Worm (Caenorhabditis elegans) whole organism, L2 larva: ENCODE data around the gene smc-3.

Source experiments
- R02D3.7 ChIP-seq: fragments of 150-350 bp; optimal IDR thresholded peaks from 2 replicates; lab custom pipeline; 2014; ENCODE audit warnings: missing biosample characterization, missing genetic modification characterization
- ama-1 ChIP-seq: fragments of 150-350 bp; optimal IDR thresholded peaks from 2 replicates; lab custom pipeline; 2018; ENCODE audit warnings: inconsistent platforms
- dmd-4 ChIP-seq: sonication (generic microtip); optimal IDR thresholded peaks from 2 replicates; lab custom pipeline; 2017; ENCODE audit warnings: missing biosample characterization, missing genetic modification characterization
- elt-1 ChIP-seq: fragments of 150-350 bp; optimal IDR thresholded peaks from 2 replicates; lab custom pipeline; 2014; ENCODE audit warnings: missing biosample characterization, missing genetic modification characterization
- lin-13 ChIP-seq: fragments of 150-350 bp; optimal IDR thresholded peaks from 2 replicates; lab custom pipeline; 2014; ENCODE audit warnings: missing biosample characterization, missing genetic modification reagents, missing genetic modification characterization
- lin-39 ChIP-seq: fragments of 150-350 bp; optimal IDR thresholded peaks from 2 replicates; lab custom pipeline; 2014; ENCODE audit warnings: missing biosample characterization, missing genetic modification reagents, missing genetic modification characterization
- mdl-1 ChIP-seq, 2 experiments: fragments of 150-350 bp in 1 of 2; sonication (generic microtip) in 1 of 2; optimal IDR thresholded peaks; 2 replicates each; lab custom pipeline; 2017; ENCODE audit warnings: missing biosample characterization in 2 of 2, missing genetic modification characterization in 2 of 2
- nhr-10 ChIP-seq: sonication (generic microtip); optimal IDR thresholded peaks from 2 replicates; lab custom pipeline; 2017; ENCODE audit warnings: missing biosample characterization, missing genetic modification characterization
- nhr-12 ChIP-seq: fragments of 150-350 bp; optimal IDR thresholded peaks from 2 replicates; lab custom pipeline; 2014; ENCODE audit warnings: missing biosample characterization, missing genetic modification characterization
- unc-62 ChIP-seq: fragments of 150-350 bp; optimal IDR thresholded peaks from 2 replicates; lab custom pipeline; 2014; ENCODE audit warnings: missing biosample characterization, missing genetic modification reagents, missing genetic modification characterization

DNA sequence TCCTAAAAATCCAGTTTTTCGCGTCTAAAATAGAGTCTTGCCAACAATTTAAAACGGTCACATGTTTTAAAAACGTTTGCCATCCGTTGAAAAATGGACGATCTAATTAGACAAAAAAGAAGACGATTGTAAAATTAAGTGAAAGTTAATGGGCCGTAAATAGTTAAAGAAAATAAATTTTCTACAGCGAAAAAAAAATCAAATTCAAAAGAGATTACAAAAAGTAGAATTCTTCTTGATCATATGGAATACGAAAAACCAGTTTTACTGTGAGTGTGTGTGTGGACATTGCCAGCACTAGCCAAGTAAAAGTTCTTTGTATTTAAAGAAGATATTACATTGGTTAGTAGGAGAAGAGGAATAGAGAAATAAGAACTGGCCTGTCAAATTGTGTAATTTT lies 28.6 kb upstream of the smc-3 start:
- TF ChIP-seq unc-62 (no peak), nhr-12 (tag; lab: Kevin White, UChicago) (no peak), ama-1 (no peak), lin-13 (GFP tag; lab: Kevin White, UChicago) (no peak), dmd-4 (tag; lab: Kevin White, UChicago) (no peak), R02D3.7 (tag; lab: Kevin White, UChicago) (no peak), lin-39 (tag; lab: Kevin White, UChicago) (no peak), mdl-1 (tag; optimal IDR thresholded peaks at IDR 0.05; lab: Kevin White, UChicago) (no peak), elt-1 (tag; lab: Kevin White, UChicago) (no peak), nhr-10 (tag; lab: Kevin White, UChicago) (no peak)
